Fruit fly (Drosophila melanogaster): ENCODE results near the gene Mnt.
A peak's percentile ranks its signal among the peaks of the same experiment; 100 is the strongest.

Gene Mnt

dm6 chrX:3743891-3744491, 72.4 kb downstream of the Mnt start (continued):
- peak; percentile 47 for TF ChIP-seq CG15011 (GFP tag; optimal IDR thresholded peaks at IDR 0.05)
- no peak for TF ChIP-seq pum (GFP tag; optimal IDR thresholded peaks at IDR 0.05)
- TF ChIP-seq gfzf (GFP tag; optimal IDR thresholded peaks at IDR 0.05) = no peak
- no peak for TF ChIP-seq Doc3 (GFP tag; IDR thresholded peaks at IDR 0.05; ENCODE audit: partially characterized antibody)
- peak; percentile 91 for TF ChIP-seq fd96Cb (tag; optimal IDR thresholded peaks at IDR 0.05)
- TF ChIP-seq Pdp1 (GFP tag; optimal IDR thresholded peaks at IDR 0.05) = peak in 1 of 2 experiments; percentile 56
- TF ChIP-seq CG9727 (GFP tag; optimal IDR thresholded peaks at IDR 0.05) = peak; percentile 94
- no peak for TF ChIP-seq kay (GFP tag; optimal IDR thresholded peaks at IDR 0.05)
- peak; percentile 3 for TF ChIP-seq onecut (GFP tag; IDR thresholded peaks at IDR 0.05)
- no peak for TF ChIP-seq schlank (tag; optimal IDR thresholded peaks at IDR 0.05)
- peak; percentile 64 for TF ChIP-seq CG17328 (GFP tag; IDR thresholded peaks at IDR 0.05)
- no peak for TF ChIP-seq CG17186 (GFP tag; optimal IDR thresholded peaks at IDR 0.05)
- TF ChIP-seq sisA (GFP tag; IDR thresholded peaks at IDR 0.05) = peak; percentile 80
- peak; percentile 77 for TF ChIP-seq gcm (GFP tag; optimal IDR thresholded peaks at IDR 0.05)
- peak; percentile 13 for TF ChIP-seq nau (GFP tag; optimal IDR thresholded peaks at IDR 0.05)
- TF ChIP-seq CG12744 (GFP tag; optimal IDR thresholded peaks at IDR 0.05) = no peak
- peak; percentile 70 for TF ChIP-seq CG10366 (GFP tag; IDR thresholded peaks at IDR 0.05)
- TF ChIP-seq B-H2 (GFP tag; optimal IDR thresholded peaks at IDR 0.05) = peak; percentile 4
- no peak for TF ChIP-seq tx (GFP tag; optimal IDR thresholded peaks at IDR 0.05)
- TF ChIP-seq CG34422 (GFP tag; IDR thresholded peaks at IDR 0.05) = peak; percentile 57; the same call in 2 of the 3 replicates
- peak; percentile 51 for TF ChIP-seq CG31388 (GFP tag; optimal IDR thresholded peaks at IDR 0.05)
- TF ChIP-seq CG11504 (tag; optimal IDR thresholded peaks at IDR 0.05) = peak; percentile 92
- peak; percentile 77 for TF ChIP-seq az2 (GFP tag; optimal IDR thresholded peaks at IDR 0.05)
- peak; percentile 31 for TF ChIP-seq CG1832 (GFP tag; optimal IDR thresholded peaks at IDR 0.05)
- peak; percentile 74 for TF ChIP-seq danr (GFP tag; IDR thresholded peaks at IDR 0.05)
- TF ChIP-seq D (optimal IDR thresholded peaks at IDR 0.05) = no peak
- peak; percentile 89 for TF ChIP-seq D (GFP tag; optimal IDR thresholded peaks at IDR 0.05)
- peak; percentile 77 for TF ChIP-seq ind (GFP tag; optimal IDR thresholded peaks at IDR 0.05)
- peak; percentile 65 for TF ChIP-seq seq (GFP tag; IDR thresholded peaks at IDR 0.05)
- TF ChIP-seq crp (GFP tag; optimal IDR thresholded peaks at IDR 0.05) = peak in 1 of 2 experiments; percentile 20
- peak; percentile 74 for TF ChIP-seq Spps (tag; optimal IDR thresholded peaks at IDR 0.05)
- TF ChIP-seq CG11247 (GFP tag; IDR thresholded peaks at IDR 0.05) = peak; percentile 26; the same call in 1 of the 2 replicates
- no peak for TF ChIP-seq sim (GFP tag; IDR thresholded peaks at IDR 0.05)
- TF ChIP-seq CG10274 (GFP tag; optimal IDR thresholded peaks at IDR 0.05) = peak; percentile 30
- TF ChIP-seq jing (GFP tag; optimal IDR thresholded peaks at IDR 0.05) = no peak
- peak; percentile 77 for TF ChIP-seq CG10543 (GFP tag; optimal IDR thresholded peaks at IDR 0.05)
- peak; percentile 42 for TF ChIP-seq Hsf (GFP tag; optimal IDR thresholded peaks at IDR 0.05)
- TF ChIP-seq CG18619 (GFP tag; optimal IDR thresholded peaks at IDR 0.05) = peak; percentile 91
- no peak for TF ChIP-seq slp2 (GFP tag; optimal IDR thresholded peaks at IDR 0.05)
- peak; percentile 29 for TF ChIP-seq Rx (GFP tag; IDR thresholded peaks at IDR 0.05)
- TF ChIP-seq Oli (tag; optimal IDR thresholded peaks at IDR 0.05) = peak; percentile 91
- no peak for TF ChIP-seq Mes4 (GFP tag; optimal IDR thresholded peaks at IDR 0.05)
- TF ChIP-seq CG17829 (tag; optimal IDR thresholded peaks at IDR 0.05) = peak; percentile 86
- peak; percentile 37 for TF ChIP-seq CG10565 (GFP tag; optimal IDR thresholded peaks at IDR 0.05)
- TF ChIP-seq Nf-YA (GFP tag; IDR thresholded peaks at IDR 0.05) = peak; percentile 33; the same call in 1 of the 2 replicates
- no peak for TF ChIP-seq exex (tag; optimal IDR thresholded peaks at IDR 0.05)
- TF ChIP-seq cwo (GFP tag; optimal IDR thresholded peaks at IDR 0.05) = peak; percentile 84
- TF ChIP-seq zfh2 (GFP tag; optimal IDR thresholded peaks at IDR 0.05) = peak; percentile 39
- TF ChIP-seq slbo (GFP tag; IDR thresholded peaks at IDR 0.05) = peak; percentile 85
- TF ChIP-seq CG15479 (GFP tag; optimal IDR thresholded peaks at IDR 0.05) = no peak
